Worm (Caenorhabditis elegans) whole organism, L4/young adult: Measurements from ENCODE around the gene Y49F6C.8.

ENCODE experiments used
- W03F9.2 ChIP-seq: fragments of 150-350 bp; optimal IDR thresholded peaks from 2 replicates; lab custom pipeline; 2014; ENCODE audit warnings: missing biosample characterization, missing genetic modification characterization
- dao-5 ChIP-seq: sonication (generic microtip); optimal IDR thresholded peaks from 2 replicates; lab custom pipeline; 2016; ENCODE audit warnings: missing genotype, missing genetic modification characterization, moderate library complexity, missing compliant biosample characterization
- him-1 ChIP-seq: sonication (generic microtip); optimal IDR thresholded peaks from 2 replicates; lab custom pipeline; 2016; ENCODE audit warnings: missing genotype, missing genetic modification reagents, missing genetic modification characterization, missing compliant biosample characterization

ce11 chrII:3327104-3327503 is 42.8 kb downstream of the Y49F6C.8 start, which contains the start of gene Y46D2A.3:
- TF ChIP-seq him-1 (tag; lab: Kevin White, UChicago) = no peak
- no peak for TF ChIP-seq dao-5
- TF ChIP-seq W03F9.2 (tag; lab: Kevin White, UChicago) = no peak
